Fruit fly (Drosophila melanogaster): ENCODE data around the gene CG31517.

Gene CG31517

DNA sequence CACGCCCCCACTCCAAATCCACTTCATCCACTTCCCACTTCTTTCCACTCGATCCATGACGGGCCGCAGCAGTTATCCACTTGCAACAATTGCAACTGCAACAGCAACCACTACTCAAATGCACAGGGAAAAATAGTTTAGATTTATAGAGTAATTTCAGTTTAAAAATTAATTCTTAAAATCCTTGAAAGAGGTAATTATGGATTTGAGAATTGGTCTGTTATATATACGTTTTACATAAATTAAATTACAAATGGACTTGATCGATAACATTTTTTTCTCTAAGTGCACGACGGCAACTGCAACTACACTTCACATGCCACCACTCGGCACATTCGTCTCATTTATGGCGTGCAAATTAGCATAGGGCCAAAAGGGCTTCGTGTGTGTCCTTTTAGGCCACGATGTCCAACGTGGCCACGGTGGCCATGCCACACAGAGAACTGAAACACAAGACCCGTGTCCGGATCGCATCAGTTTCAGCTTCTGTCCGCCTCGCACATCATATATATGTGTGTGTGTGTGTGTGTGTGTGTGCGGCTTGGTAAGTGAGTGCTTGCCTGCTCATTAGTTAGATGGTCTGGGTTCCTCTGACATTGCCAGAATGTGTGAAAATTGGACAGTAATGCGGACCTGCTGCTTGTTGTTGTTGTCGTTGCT, 36.8 kb downstream of the CG31517 start:
- TF ChIP-seq CG8478 (optimal IDR thresholded peaks at IDR 0.05) (no peak), CTCF (optimal IDR thresholded peaks at IDR 0.05) (no peak)

DNA sequence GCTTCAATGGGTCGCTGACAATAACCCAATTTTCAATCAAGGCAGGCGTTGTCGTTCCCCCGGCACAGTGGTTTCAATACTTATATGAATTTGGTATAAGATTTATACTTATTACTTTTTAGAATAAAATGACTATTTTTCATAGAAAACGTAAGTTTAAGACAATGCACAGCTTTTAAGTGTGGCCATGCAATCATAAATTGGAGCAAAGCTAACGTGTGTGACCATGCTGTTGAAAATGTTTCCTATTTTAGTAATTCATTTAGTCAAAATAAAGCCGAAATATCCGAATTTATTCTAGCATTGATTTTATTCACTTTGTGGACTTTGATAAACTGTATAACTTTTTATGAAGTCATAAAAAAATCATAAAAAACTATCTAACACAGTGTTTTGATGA, 38.4 kb downstream of the CG31517 start:
- TF ChIP-seq CTCF (optimal IDR thresholded peaks at IDR 0.05) (no peak), CG8478 (optimal IDR thresholded peaks at IDR 0.05) (no peak)

DNA sequence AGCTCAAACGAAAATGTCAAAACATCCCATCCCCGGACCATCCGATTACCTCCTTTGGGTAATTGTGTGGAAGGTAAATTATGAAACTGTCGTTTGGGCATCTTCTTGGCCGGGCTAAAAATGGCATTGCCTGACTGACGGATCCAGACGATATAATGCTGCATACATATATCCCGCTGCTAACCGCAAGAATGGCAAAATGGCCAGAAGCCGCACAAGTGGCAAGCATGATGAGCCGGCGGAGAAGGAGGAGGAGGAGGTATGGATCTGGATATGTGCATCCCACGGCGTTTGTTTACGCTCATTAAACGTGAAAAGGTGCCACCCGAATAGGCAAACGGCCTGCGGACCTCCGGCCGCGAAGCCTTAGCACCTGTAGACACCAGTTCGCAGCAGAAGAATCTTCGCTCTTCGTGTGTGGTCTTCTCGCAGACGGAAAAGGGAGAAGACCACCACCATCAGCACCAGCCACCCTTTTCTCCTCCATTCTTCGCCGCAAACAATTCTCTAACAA, 40.8 kb downstream of the CG31517 start:
- TF ChIP-seq CTCF (optimal IDR thresholded peaks at IDR 0.05) (no peak), CG8478 (optimal IDR thresholded peaks at IDR 0.05) (no peak)

DNA sequence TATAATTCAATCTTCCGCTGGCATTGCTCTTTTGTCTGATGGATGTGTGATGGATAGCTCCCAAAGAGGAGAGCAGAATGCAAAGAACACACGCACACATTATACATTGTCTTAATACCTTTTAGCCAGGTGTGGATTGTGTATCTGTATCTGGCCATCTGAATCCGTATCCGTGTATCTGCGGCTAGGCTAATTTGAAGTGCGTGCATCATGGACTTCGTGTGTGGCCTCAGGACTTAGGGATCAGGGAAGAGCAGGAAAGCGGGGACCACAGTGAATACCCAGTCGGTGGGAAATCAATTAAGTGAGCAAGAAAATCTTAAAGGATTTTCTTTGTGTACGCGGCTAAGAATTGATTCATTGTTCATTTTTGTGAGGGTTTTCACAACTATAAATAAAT, 41.2 kb downstream of the CG31517 start:
- TF ChIP-seq CTCF (optimal IDR thresholded peaks at IDR 0.05) (no peak), CG8478 (optimal IDR thresholded peaks at IDR 0.05) (no peak)

DNA sequence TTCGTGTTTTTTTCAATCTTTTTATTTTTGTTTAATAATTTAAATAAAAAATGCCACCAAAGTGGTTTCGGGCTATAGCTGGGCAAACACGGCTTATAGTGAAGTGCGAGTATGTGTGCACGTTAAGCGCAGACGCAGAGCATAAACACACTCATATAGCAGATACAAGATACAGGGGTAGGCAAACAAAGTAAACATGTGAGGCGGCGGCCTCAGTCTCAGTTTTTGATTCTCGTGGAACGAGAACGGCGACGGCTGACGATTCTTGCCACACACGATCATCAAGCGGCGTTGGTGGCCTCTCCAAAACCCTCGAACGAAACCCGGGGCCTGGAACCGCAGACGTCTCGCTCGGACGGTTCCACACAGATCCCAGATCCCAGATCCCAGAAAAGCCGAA, 41.9 kb downstream of the CG31517 start:
- TF ChIP-seq CG8478 (optimal IDR thresholded peaks at IDR 0.05): no peak
- TF ChIP-seq CTCF (optimal IDR thresholded peaks at IDR 0.05): no peak

DNA sequence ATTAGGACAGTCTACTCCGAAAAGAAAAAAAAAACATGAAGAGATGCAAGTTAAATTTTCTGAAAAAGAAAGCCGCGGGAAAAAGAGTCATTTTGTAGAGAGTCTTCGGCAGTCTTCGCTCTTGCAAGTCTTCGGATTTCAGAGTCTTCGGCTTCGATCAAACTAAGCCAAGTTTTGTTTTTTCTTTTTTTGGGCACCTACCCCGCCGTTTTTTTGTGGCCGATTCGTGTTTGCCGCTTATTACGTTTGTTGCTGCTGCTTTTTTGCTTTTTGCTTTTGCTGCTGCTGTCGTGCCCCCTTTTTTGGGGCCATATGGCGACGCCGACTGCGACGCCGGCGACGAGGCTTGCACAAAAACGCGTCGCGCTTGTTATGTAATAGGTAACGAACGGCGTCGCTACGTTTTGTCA, 43.9 kb downstream of the CG31517 start:
- TF ChIP-seq CG8478 (optimal IDR thresholded peaks at IDR 0.05): no peak
- no peak for TF ChIP-seq CTCF (optimal IDR thresholded peaks at IDR 0.05)

DNA sequence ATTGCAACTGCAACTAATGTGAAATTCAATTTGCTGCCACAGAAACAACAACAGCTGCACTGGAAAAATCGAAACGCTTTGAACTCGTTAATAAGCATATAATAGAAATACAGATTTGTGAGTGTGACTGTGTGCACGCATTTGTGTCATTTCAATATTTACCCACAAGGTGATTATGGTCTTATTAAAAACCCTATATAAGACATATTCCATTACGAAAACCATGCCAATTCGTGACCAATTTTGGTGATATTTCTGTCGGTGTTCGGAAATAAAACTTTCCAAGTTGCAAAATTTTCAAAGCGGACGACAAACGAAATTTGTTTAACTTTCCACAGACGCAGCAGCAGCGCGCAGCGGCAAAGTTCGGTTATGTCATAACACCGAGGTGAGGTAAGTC, 47.2 kb downstream of the CG31517 start:
- TF ChIP-seq CG8478 (optimal IDR thresholded peaks at IDR 0.05) (no peak), CTCF (optimal IDR thresholded peaks at IDR 0.05) (no peak)

DNA sequence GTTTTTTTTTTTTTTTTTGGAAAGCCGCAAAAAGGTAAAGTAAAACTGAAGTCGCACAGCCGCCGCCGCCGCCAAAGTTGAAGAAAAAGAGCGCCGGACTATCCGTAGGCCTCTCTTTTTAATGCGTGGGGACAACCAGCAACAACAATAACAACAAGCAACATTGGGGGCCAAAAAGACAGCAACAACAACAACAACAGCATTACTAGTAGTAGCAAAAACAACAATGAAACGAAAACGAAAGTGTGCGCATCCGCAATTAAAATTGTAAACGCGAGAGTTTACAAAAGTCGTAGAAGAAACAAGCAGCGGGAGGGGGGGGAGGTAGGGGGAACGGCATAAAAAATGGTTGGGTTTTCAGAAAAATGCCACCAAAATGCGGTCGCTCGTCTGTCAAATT, 47.7 kb downstream of the CG31517 start:
- no peak for TF ChIP-seq CTCF (optimal IDR thresholded peaks at IDR 0.05)
- no peak for TF ChIP-seq CG8478 (optimal IDR thresholded peaks at IDR 0.05)

DNA sequence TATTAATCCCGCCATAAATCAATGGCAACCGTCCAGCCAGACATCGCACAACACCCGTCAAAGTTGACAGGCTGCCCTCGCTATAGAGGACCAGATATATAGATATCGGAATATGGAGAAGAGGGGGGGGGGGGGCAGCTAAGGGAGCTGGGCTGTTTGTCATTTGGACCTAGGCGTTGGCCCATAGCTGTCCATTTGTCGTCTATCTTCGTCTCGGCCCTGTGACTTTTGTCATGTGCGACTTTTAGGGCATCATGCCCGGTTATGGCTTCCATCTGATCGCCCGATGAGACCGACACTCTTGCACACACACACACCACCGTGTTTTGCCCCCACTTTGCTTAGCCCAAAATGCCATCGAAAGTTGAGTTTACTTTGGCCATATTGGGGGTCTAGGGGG, 49.5 kb downstream of the CG31517 start:
- TF ChIP-seq CG8478 (optimal IDR thresholded peaks at IDR 0.05) (no peak), CTCF (optimal IDR thresholded peaks at IDR 0.05) (no peak)

DNA sequence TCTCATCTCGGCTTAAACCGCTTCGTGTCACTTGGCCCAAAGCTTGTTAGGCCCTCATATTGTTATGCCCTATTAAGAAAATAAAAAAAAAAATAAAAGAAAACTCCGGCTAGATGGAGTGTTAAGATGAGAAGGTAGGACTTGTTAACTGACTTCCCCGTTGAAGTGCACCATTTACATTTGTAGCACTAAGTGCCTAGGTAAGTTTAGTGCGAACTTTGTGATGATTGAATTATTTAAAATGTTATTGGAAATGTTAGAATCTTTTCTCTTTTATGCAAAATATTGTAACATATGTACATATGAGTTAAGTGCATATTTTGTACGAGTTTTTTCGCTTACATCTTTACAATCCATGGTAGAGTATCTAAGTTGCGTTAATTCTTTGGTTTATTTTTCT, 49.9 kb downstream of the CG31517 start:
- TF ChIP-seq CG8478 (optimal IDR thresholded peaks at IDR 0.05) (no peak), CTCF (optimal IDR thresholded peaks at IDR 0.05) (no peak)

DNA sequence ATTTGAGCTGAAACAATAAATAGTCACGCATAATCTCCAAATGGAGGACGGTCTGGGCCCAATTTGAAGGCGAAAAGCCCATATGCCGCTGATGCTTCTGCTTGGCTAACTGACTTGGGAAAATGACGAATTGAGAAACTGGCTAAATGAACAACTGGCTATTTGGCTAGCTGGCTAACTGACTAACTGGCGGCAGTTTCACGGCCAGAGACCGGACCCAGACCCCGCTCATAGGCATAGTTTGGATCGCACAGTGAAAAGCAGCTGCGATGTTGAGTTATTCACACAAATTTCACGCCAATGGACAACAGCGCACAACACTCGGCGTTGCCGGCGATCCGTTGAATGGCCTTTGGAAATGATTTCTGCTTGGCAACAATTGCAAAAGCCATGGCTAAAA, 50.4 kb downstream of the CG31517 start:
- TF ChIP-seq CTCF (optimal IDR thresholded peaks at IDR 0.05): no peak
- TF ChIP-seq CG8478 (optimal IDR thresholded peaks at IDR 0.05): no peak
